Fruit fly (Drosophila melanogaster): Measurements from ENCODE around the gene mRpS34.

The mRpS34 gene

dm6 chr3L:16364599-16364998 is 16.7 kb downstream of the mRpS34 start, which contains the start of gene Cpr72Eb:
TSS of gene Cpr72Eb (plus strand) at chr3L:16364899.
- no peak for TF ChIP-seq OdsH (GFP tag; optimal IDR thresholded peaks at IDR 0.05)
- TF ChIP-seq Vsx2 (GFP tag; optimal IDR thresholded peaks at IDR 0.05; ENCODE audit: partially characterized antibody) = no peak
- no peak for TF ChIP-seq Rel (GFP tag; optimal IDR thresholded peaks at IDR 0.05)
- no peak for TF ChIP-seq Rel (tag; optimal IDR thresholded peaks at IDR 0.05)
- no peak for TF ChIP-seq sv (GFP tag; optimal IDR thresholded peaks at IDR 0.05)
- TF ChIP-seq dl (GFP tag; optimal IDR thresholded peaks at IDR 0.05; ENCODE audit: insufficient read depth in 1 of 2, partially characterized antibody in 2 of 2) = no peak
- no peak for TF ChIP-seq Hr83 (GFP tag; optimal IDR thresholded peaks at IDR 0.05; ENCODE audit: poor library complexity, severe bottlenecking)
- no peak for TF ChIP-seq Mio (GFP tag; optimal IDR thresholded peaks at IDR 0.05)

DNA sequence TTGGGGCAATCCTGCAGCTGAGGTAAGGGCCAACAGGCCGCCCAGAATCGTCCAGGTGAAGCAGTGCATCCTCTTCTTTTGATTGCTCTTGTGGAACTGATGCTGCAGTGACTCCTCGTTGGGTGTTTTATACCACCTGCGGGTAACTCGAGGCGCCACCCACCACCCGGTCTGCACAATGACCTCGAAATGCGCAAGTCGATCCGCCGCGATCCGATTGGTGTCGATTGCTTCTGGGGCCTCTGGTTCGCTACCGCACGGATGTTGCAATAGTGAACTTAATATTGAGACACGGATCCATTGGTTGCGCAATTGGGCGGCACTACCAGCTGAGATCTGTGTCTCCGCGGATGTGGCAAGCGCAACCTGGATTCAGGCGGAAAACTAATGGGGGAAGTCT is 19.4 kb downstream of the mRpS34 start, which contains the start of gene Cpr72Ec:
TSS of gene Cpr72Ec (minus strand) at position 101 of the 400 bp plus-strand sequence.
- no peak for TF ChIP-seq Hr83 (GFP tag; optimal IDR thresholded peaks at IDR 0.05; ENCODE audit: poor library complexity, severe bottlenecking)
- TF ChIP-seq fru (GFP tag; optimal IDR thresholded peaks at IDR 0.05) = no peak
- TF ChIP-seq CG32264 (GFP tag; optimal IDR thresholded peaks at IDR 0.05) = no peak
- TF ChIP-seq ey (GFP tag; optimal IDR thresholded peaks at IDR 0.05) = no peak
- no peak for TF ChIP-seq br (GFP tag; optimal IDR thresholded peaks at IDR 0.05)
- TF ChIP-seq rgr (GFP tag; optimal IDR thresholded peaks at IDR 0.05) = no peak
- no peak for TF ChIP-seq dmrt93B (GFP tag; optimal IDR thresholded peaks at IDR 0.05)
- TF ChIP-seq GATAd (GFP tag; optimal IDR thresholded peaks at IDR 0.05) = no peak
- no peak for TF ChIP-seq dl (GFP tag; optimal IDR thresholded peaks at IDR 0.05; ENCODE audit: insufficient read depth in 1 of 2, partially characterized antibody in 2 of 2)

DNA sequence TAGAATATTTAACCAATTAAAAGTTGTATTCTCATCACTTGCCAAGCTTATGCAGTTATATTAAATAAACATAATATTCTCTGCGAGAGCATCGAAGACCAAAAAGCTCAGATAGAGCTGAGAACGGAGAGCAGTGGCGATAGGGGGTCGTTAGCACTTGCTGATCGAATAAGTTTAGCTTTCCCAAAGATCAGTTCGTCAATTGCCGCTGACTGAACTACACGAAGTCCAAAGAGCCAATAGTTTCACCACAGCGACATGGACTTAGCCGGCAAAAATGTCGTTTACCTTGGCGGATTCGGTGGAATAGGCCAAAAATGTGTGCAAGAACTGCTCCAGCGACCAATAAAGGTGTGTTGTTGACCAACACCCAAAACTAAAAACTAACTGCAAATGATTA is 20.3 kb downstream of the mRpS34 start, which contains the start of gene CG4842:
TSS of gene CG4842 (plus strand) at position 191 of the 400 bp plus-strand sequence.
- TF ChIP-seq Jra (GFP tag; optimal IDR thresholded peaks at IDR 0.05) (no peak), Dif (GFP tag; optimal IDR thresholded peaks at IDR 0.05; ENCODE audit: partially characterized antibody) (no peak), CG9705 (GFP tag; optimal IDR thresholded peaks at IDR 0.05) (no peak), dsf (GFP tag; optimal IDR thresholded peaks at IDR 0.05; ENCODE audit: borderline replicate concordance) (no peak), rgr (GFP tag; optimal IDR thresholded peaks at IDR 0.05) (no peak), CrebA (GFP tag; optimal IDR thresholded peaks at IDR 0.05; ENCODE audit: borderline replicate concordance) (no peak), HLH106 (tag; optimal IDR thresholded peaks at IDR 0.05) (no peak), Mio (GFP tag; optimal IDR thresholded peaks at IDR 0.05) (no peak), Hnf4 (GFP tag; optimal IDR thresholded peaks at IDR 0.05) (no peak), sage (GFP tag; optimal IDR thresholded peaks at IDR 0.05) (no peak), Sp1 (GFP tag; optimal IDR thresholded peaks at IDR 0.05) (no peak), CG32264 (GFP tag; optimal IDR thresholded peaks at IDR 0.05) (no peak)

DNA sequence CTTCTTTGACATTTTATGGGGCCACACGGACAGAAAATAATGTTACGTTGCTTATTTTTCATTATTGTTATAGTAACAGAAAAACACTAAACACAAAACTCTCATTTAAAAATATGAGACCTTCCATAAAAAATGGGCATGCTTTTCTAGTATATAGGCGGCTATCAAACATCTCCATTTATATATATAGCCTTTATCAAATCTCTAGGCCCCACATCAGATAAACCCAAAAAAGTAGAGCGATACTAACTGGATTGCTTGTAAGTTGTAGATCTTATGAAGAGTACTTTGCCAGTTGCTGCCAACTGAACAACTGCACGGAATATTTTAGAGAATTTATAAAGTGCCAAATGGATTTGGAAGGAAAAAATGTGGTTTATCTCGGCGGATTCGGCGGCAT is 21.7 kb downstream of the mRpS34 start, which contains the start of gene CG18814:
TSS of gene CG18814 (plus strand) at position 301 of the 400 bp plus-strand sequence.
- TF ChIP-seq jim (GFP tag; optimal IDR thresholded peaks at IDR 0.05) (no peak), Rel (GFP tag; optimal IDR thresholded peaks at IDR 0.05) (no peak), Rel (tag; optimal IDR thresholded peaks at IDR 0.05) (no peak), dl (GFP tag; optimal IDR thresholded peaks at IDR 0.05; ENCODE audit: insufficient read depth in 1 of 2, partially characterized antibody in 2 of 2) (no peak), Dfd (GFP tag; optimal IDR thresholded peaks at IDR 0.05) (no peak), sage (GFP tag; optimal IDR thresholded peaks at IDR 0.05) (no peak), foxo (GFP tag; optimal IDR thresholded peaks at IDR 0.05) (no peak), rgr (GFP tag; optimal IDR thresholded peaks at IDR 0.05) (no peak), OdsH (GFP tag; optimal IDR thresholded peaks at IDR 0.05) (no peak), CrebA (GFP tag; optimal IDR thresholded peaks at IDR 0.05; ENCODE audit: borderline replicate concordance) (no peak), Dif (GFP tag; optimal IDR thresholded peaks at IDR 0.05; ENCODE audit: partially characterized antibody) (no peak), Jra (GFP tag; optimal IDR thresholded peaks at IDR 0.05) (no peak), pan (optimal IDR thresholded peaks at IDR 0.05) (no peak)

dm6 chr3L:16377768-16378764 is 30.2 kb downstream of the mRpS34 start, which contains the start of gene roq:
TSS of gene roq (minus strand) at chr3L:16378566.
- no peak for TF ChIP-seq fru (GFP tag; optimal IDR thresholded peaks at IDR 0.05)
- no peak for TF ChIP-seq GATAd (GFP tag; optimal IDR thresholded peaks at IDR 0.05)
- TF ChIP-seq woc (GFP tag; optimal IDR thresholded peaks at IDR 0.05) = no peak
- TF ChIP-seq HLH106 (tag; optimal IDR thresholded peaks at IDR 0.05) = no peak
- no peak for TF ChIP-seq dmrt93B (GFP tag; optimal IDR thresholded peaks at IDR 0.05)
- TF ChIP-seq usp (GFP tag; optimal IDR thresholded peaks at IDR 0.05) = no peak
- no peak for TF ChIP-seq rgr (GFP tag; optimal IDR thresholded peaks at IDR 0.05)
- no peak for TF ChIP-seq Hr78 (GFP tag; optimal IDR thresholded peaks at IDR 0.05)
- no peak for TF ChIP-seq jim (GFP tag; optimal IDR thresholded peaks at IDR 0.05)
- TF ChIP-seq CG32264 (GFP tag; optimal IDR thresholded peaks at IDR 0.05) = no peak
- TF ChIP-seq dsf (GFP tag; optimal IDR thresholded peaks at IDR 0.05; ENCODE audit: borderline replicate concordance) = no peak
- TF ChIP-seq foxo (GFP tag; optimal IDR thresholded peaks at IDR 0.05) = no peak
- peak; percentile 18 for TF ChIP-seq Rel (GFP tag; optimal IDR thresholded peaks at IDR 0.05)
- peak; percentile 6 for TF ChIP-seq Rel (tag; optimal IDR thresholded peaks at IDR 0.05)
- no peak for TF ChIP-seq CG9705 (GFP tag; optimal IDR thresholded peaks at IDR 0.05)
- TF ChIP-seq Mio (GFP tag; optimal IDR thresholded peaks at IDR 0.05) = no peak
- no peak for TF ChIP-seq lola (GFP tag; optimal IDR thresholded peaks at IDR 0.05)
- TF ChIP-seq sv (GFP tag; optimal IDR thresholded peaks at IDR 0.05) = no peak
- peak; percentile 19 for TF ChIP-seq OdsH (GFP tag; optimal IDR thresholded peaks at IDR 0.05)
- no peak for TF ChIP-seq Myc (optimal IDR thresholded peaks at IDR 0.05)
- no peak for TF ChIP-seq tai (GFP tag; optimal IDR thresholded peaks at IDR 0.05)
- no peak for TF ChIP-seq Dfd (GFP tag; optimal IDR thresholded peaks at IDR 0.05)
- TF ChIP-seq Sp1 (GFP tag; optimal IDR thresholded peaks at IDR 0.05) = no peak
- TF ChIP-seq br (GFP tag; optimal IDR thresholded peaks at IDR 0.05) = no peak
- peak; percentile 88 for TF ChIP-seq CrebA (GFP tag; optimal IDR thresholded peaks at IDR 0.05; ENCODE audit: borderline replicate concordance)
- TF ChIP-seq Hr83 (GFP tag; optimal IDR thresholded peaks at IDR 0.05; ENCODE audit: poor library complexity, severe bottlenecking) = no peak

All from whole organism, wandering third instar larva.